Fruit fly (Drosophila melanogaster): ENCODE measurements around the gene Nfs1.

The Nfs1 gene

dm6 chr2L:11987945-11988344 lies 11.5 kb upstream of the Nfs1 start, which contains the start of the genes CG6686 and CG34163 (continued):
- TF ChIP-seq Max (GFP tag; optimal IDR thresholded peaks at IDR 0.05) (peak; percentile 78), CG31441 (GFP tag; IDR thresholded peaks at IDR 0.05) (no peak), CG4404 (GFP tag; IDR thresholded peaks at IDR 0.05) (no peak), CG17361 (GFP tag; IDR thresholded peaks at IDR 0.05) (peak; percentile 61; the same call in 2 of the 3 replicates), CoRest (tag; optimal IDR thresholded peaks at IDR 0.05) (peak; percentile 62), Mrtf (GFP tag; IDR thresholded peaks at IDR 0.05) (no peak), sr (GFP tag; IDR thresholded peaks at IDR 0.05) (no peak), NC2β (GFP tag; optimal IDR thresholded peaks at IDR 0.05) (peak; percentile 46), CG13624 (GFP tag; optimal IDR thresholded peaks at IDR 0.05) (peak; percentile 65), ken (GFP tag; IDR thresholded peaks at IDR 0.05) (no peak; the same call in 2 of the 3 replicates), CG2120 (GFP tag; optimal IDR thresholded peaks at IDR 0.05) (peak; percentile 76), lbe (GFP tag; optimal IDR thresholded peaks at IDR 0.05) (no peak), fd102C (GFP tag; optimal IDR thresholded peaks at IDR 0.05) (no peak), CG30431 (GFP tag; optimal IDR thresholded peaks at IDR 0.05) (no peak), zf30C (GFP tag; optimal IDR thresholded peaks at IDR 0.05) (no peak), stwl (tag; optimal IDR thresholded peaks at IDR 0.05) (peak; percentile 63), Dll (GFP tag; IDR thresholded peaks at IDR 0.05; ENCODE audit: partially characterized antibody) (0 out of 4 replicates have a peak, but pooled peaks have one; percentile 35), yki (optimal IDR thresholded peaks at IDR 0.05) (peak; percentile 65), ara (GFP tag; IDR thresholded peaks at IDR 0.05) (peak; percentile 34; the same call in 1 of the 2 replicates), CG12071 (GFP tag; optimal IDR thresholded peaks at IDR 0.05) (no peak), CG4617 (GFP tag; optimal IDR thresholded peaks at IDR 0.05; ENCODE audit: borderline replicate concordance) (peak; percentile 88), lilli (GFP tag; optimal IDR thresholded peaks at IDR 0.05) (peak; percentile 80), CG2202 (tag; optimal IDR thresholded peaks at IDR 0.05) (peak; percentile 2), fu2 (GFP tag; optimal IDR thresholded peaks at IDR 0.05) (peak; percentile 30), CG6272 (GFP tag; IDR thresholded peaks at IDR 0.05) (no peak), dpn (GFP tag; optimal IDR thresholded peaks at IDR 0.05) (peak; percentile 20 to 44), luna (GFP tag; optimal IDR thresholded peaks at IDR 0.05) (no peak), HLH4C (GFP tag; IDR thresholded peaks at IDR 0.05; ENCODE audit: partially characterized antibody) (no peak), CG12769 (tag; optimal IDR thresholded peaks at IDR 0.05) (no peak), BEAF-32 (GFP tag; optimal IDR thresholded peaks at IDR 0.05) (peak; percentile 41), CG4820 (GFP tag; optimal IDR thresholded peaks at IDR 0.05) (peak; percentile 42), sens-2 (GFP tag; IDR thresholded peaks at IDR 0.05) (no peak), HmgZ (tag; optimal IDR thresholded peaks at IDR 0.05) (peak; percentile 38), odd (GFP tag; optimal IDR thresholded peaks at IDR 0.05) (no peak), disco-r (GFP tag; optimal IDR thresholded peaks at IDR 0.05) (no peak), CkIIα-i1 (GFP tag; IDR thresholded peaks at IDR 0.05) (no peak), Gug (GFP tag; IDR thresholded peaks at IDR 0.05) (peak; percentile 45; the same call in 1 of the 4 replicates), CG7745 (tag; optimal IDR thresholded peaks at IDR 0.05) (no peak), klu (GFP tag; IDR thresholded peaks at IDR 0.05) (no peak), CG9609 (GFP tag; optimal IDR thresholded peaks at IDR 0.05) (peak; percentile 50), Myb (GFP tag; optimal IDR thresholded peaks at IDR 0.05) (peak; percentile 13), pum (GFP tag; optimal IDR thresholded peaks at IDR 0.05) (peak; percentile 37), ci (GFP tag; IDR thresholded peaks at IDR 0.05) (no peak), Sin3A (optimal IDR thresholded peaks at IDR 0.05) (peak; percentile 59)

All from whole organism, embryonic.